Worm (Caenorhabditis elegans) whole organism, late embryonic: ENCODE results near the gene irld-19.

Source experiments
- T23F11.4 ChIP-seq: fragments of 200-800 bp; sonication (Bioruptor generic); optimal IDR thresholded peaks from 2 replicates; lab custom pipeline; 2018; ENCODE audit warnings: mild to moderate bottlenecking, missing genetic modification characterization, missing compliant biosample characterization
- ama-1 ChIP-seq: fragments of 150-350 bp; optimal IDR thresholded peaks from 2 replicates; lab custom pipeline; 2014
- ceh-18 ChIP-seq: sonication (generic microtip); optimal IDR thresholded peaks from 2 replicates; lab custom pipeline; 2016; ENCODE audit warnings: missing genetic modification characterization, missing compliant biosample characterization
- ceh-22 ChIP-seq: sonication (generic microtip); optimal IDR thresholded peaks from 2 replicates; lab custom pipeline; 2017; ENCODE audit warnings: missing biosample characterization, missing genetic modification characterization
- dmd-4 ChIP-seq: sonication (generic microtip); optimal IDR thresholded peaks from 2 replicates; lab custom pipeline; 2016; ENCODE audit warnings: borderline replicate concordance, missing genetic modification characterization, missing compliant biosample characterization
- dve-1 ChIP-seq: sonication (generic microtip); optimal IDR thresholded peaks from 2 replicates; lab custom pipeline; 2017; ENCODE audit warnings: antibody characterized with exemption, mild to moderate bottlenecking, missing genetic modification characterization, missing compliant biosample characterization
- ets-4 ChIP-seq: sonication (generic microtip); optimal IDR thresholded peaks from 2 replicates; lab custom pipeline; 2016; ENCODE audit warnings: missing genetic modification characterization, missing compliant biosample characterization
- eyg-1 ChIP-seq: sonication (generic microtip); optimal IDR thresholded peaks from 2 replicates; lab custom pipeline; 2016; ENCODE audit warnings: missing genotype, missing genetic modification characterization, missing compliant biosample characterization
- nfya-1 ChIP-seq: sonication (generic microtip); optimal IDR thresholded peaks from 2 replicates; lab custom pipeline; 2017; ENCODE audit warnings: missing genetic modification characterization, mild to moderate bottlenecking, missing compliant biosample characterization, antibody characterized with exemption, moderate library complexity
- tbx-2 ChIP-seq: sonication (generic microtip); optimal IDR thresholded peaks from 2 replicates; lab custom pipeline; 2016; ENCODE audit warnings: missing genetic modification characterization, missing compliant biosample characterization
- unc-55 ChIP-seq: sonication (generic microtip); optimal IDR thresholded peaks from 2 replicates; lab custom pipeline; 2017; ENCODE audit warnings: missing biosample characterization, missing genetic modification reagents, missing genetic modification characterization

- TF ChIP-seq eyg-1 (no peak), T23F11.4 (GFP tag; lab: Kevin White, UChicago) (no peak), tbx-2 (no peak), dmd-4 (tag; lab: Kevin White, UChicago) (no peak), ama-1 (lab: Kevin White, UChicago) (no peak), ceh-22 (tag; lab: Kevin White, UChicago) (no peak), ets-4 (tag; lab: Kevin White, UChicago) (no peak), nfya-1 (no peak), ceh-18 (no peak), unc-55 (GFP tag; lab: Kevin White, UChicago) (no peak), dve-1 (no peak)
Measured at ce11 chrIII:12779676-12780337, 15.7 kb upstream of the irld-19 start, which contains the start of gene gab-1.
